Worm (Caenorhabditis elegans) whole organism, young adult: ENCODE results near the gene sma-6.
A peak's percentile ranks its signal among the peaks of the same experiment; 100 is the strongest.

Experiments
- B0261.1 ChIP-seq: sonication (generic microtip); optimal IDR thresholded peaks from 2 replicates; lab custom pipeline; 2016; ENCODE audit warnings: mild to moderate bottlenecking, missing genetic modification characterization, moderate library complexity, missing compliant biosample characterization
- B0336.3 ChIP-seq: fragments of 200-800 bp; sonication (Bioruptor generic); IDR thresholded peaks from 2 replicates; pipeline ENCODE4 v1.3.6; 2022; ENCODE audit warnings: missing genetic modification characterization, missing compliant biosample characterization
- C06A6.2 ChIP-seq: fragments of 200-800 bp; sonication (Bioruptor generic); conservative IDR thresholded peaks from 2 replicates; pipeline ENCODE4 v1.3.6; 2022; ENCODE audit warnings: missing genetic modification characterization, missing compliant biosample characterization
- C17E4.6 ChIP-seq: fragments of 200-800 bp; sonication (Bioruptor generic); IDR thresholded peaks from 2 replicates; pipeline ENCODE4 v1.3.6; 2022; ENCODE audit warnings: missing genetic modification reagents, missing genetic modification characterization, missing compliant biosample characterization
- F22D6.2 ChIP-seq: sonication (generic microtip); optimal IDR thresholded peaks from 2 replicates; lab custom pipeline; 2016; ENCODE audit warnings: mild to moderate bottlenecking, missing genetic modification characterization, missing compliant biosample characterization
- F23B12.7 ChIP-seq: sonication (generic microtip); optimal IDR thresholded peaks from 2 replicates; lab custom pipeline; 2017; ENCODE audit warnings: missing genetic modification characterization, mild to moderate bottlenecking, missing compliant biosample characterization, antibody characterized with exemption, moderate library complexity; ENCODE audit not compliant: insufficient read depth
- F33H1.4 ChIP-seq: fragments of 200-800 bp; sonication (Bioruptor generic); IDR thresholded peaks from 2 replicates; pipeline ENCODE4 v1.3.6; 2022; ENCODE audit warnings: missing genetic modification reagents, missing genetic modification characterization, missing compliant biosample characterization
- F55B11.4 ChIP-seq: sonication (generic microtip); optimal IDR thresholded peaks from 2 replicates; lab custom pipeline; 2016; ENCODE audit warnings: missing compliant biosample characterization, missing genetic modification characterization, borderline replicate concordance; ENCODE audit not compliant: insufficient read depth
- K12H6.12 ChIP-seq: fragments of 200-800 bp; sonication (Bioruptor generic); optimal IDR thresholded peaks from 2 replicates; lab custom pipeline; 2018; ENCODE audit warnings: mild to moderate bottlenecking, missing genetic modification characterization, missing compliant biosample characterization
- T07F8.4 ChIP-seq: sonication (generic microtip); optimal IDR thresholded peaks from 2 replicates; lab custom pipeline; 2016; ENCODE audit warnings: mild to moderate bottlenecking, missing genetic modification characterization, moderate library complexity, missing compliant biosample characterization
- Y53F4B.3 ChIP-seq: fragments of 200-800 bp; sonication (Bioruptor generic); IDR thresholded peaks from 2 replicates; pipeline ENCODE4 v1.3.6; 2022; ENCODE audit warnings: missing genetic modification reagents, missing genetic modification characterization, missing compliant biosample characterization
- Y53G8AR.9 ChIP-seq: fragments of 200-800 bp; sonication (Bioruptor generic); conservative IDR thresholded peaks from 2 replicates; pipeline ENCODE4 v1.3.6; 2022; ENCODE audit warnings: missing genetic modification reagents, missing genetic modification characterization, missing compliant biosample characterization
- Y79H2A.3 ChIP-seq: fragments of 200-800 bp; sonication (Bioruptor generic); conservative IDR thresholded peaks from 2 replicates; pipeline ENCODE4 v1.3.6; 2022; ENCODE audit warnings: missing genetic modification reagents, missing genetic modification characterization, missing compliant biosample characterization
- ZK185.1 ChIP-seq: sonication (generic microtip); optimal IDR thresholded peaks from 2 replicates; lab custom pipeline; 2016; ENCODE audit warnings: mild to moderate bottlenecking, missing genetic modification characterization, missing compliant biosample characterization; ENCODE audit not compliant: poor library complexity, severe bottlenecking
- akir-1 ChIP-seq: fragments of 200-800 bp; sonication (Bioruptor generic); optimal IDR thresholded peaks from 2 replicates; lab custom pipeline; 2018; ENCODE audit warnings: mild to moderate bottlenecking, missing genetic modification characterization, moderate library complexity, missing compliant biosample characterization
- aptf-3 ChIP-seq: fragments of 200-800 bp; sonication (Bioruptor generic); IDR thresholded peaks from 2 replicates; pipeline ENCODE4 v1.3.6; 2022; ENCODE audit warnings: missing genetic modification characterization, missing compliant biosample characterization
- attf-5 ChIP-seq: fragments of 200-800 bp; sonication (Bioruptor generic); optimal IDR thresholded peaks from 2 replicates; lab custom pipeline; 2018; ENCODE audit warnings: mild to moderate bottlenecking, missing genetic modification characterization, missing compliant biosample characterization
- bed-1 ChIP-seq: fragments of 200-800 bp; sonication (Bioruptor generic); IDR thresholded peaks from 2 replicates; pipeline ENCODE4 v1.3.6; 2022; ENCODE audit warnings: missing genetic modification reagents, missing genetic modification characterization, missing compliant biosample characterization
- bed-2 ChIP-seq: fragments of 200-800 bp; sonication (Bioruptor generic); IDR thresholded peaks from 2 replicates; pipeline ENCODE4 v1.3.6; 2022; ENCODE audit warnings: missing genetic modification reagents, missing genetic modification characterization, missing compliant biosample characterization
- cebp-1 ChIP-seq, 2 experiments: fragments of 200-800 bp in 1 of 2; sonication (Bioruptor generic) in 1 of 2; sonication (generic microtip) in 1 of 2; IDR thresholded peaks in 1 of 2; optimal IDR thresholded peaks in 1 of 2; 2 replicates each; pipeline versions ENCODE4 v1.3.6 to Lab custom; 2017 to 2022; ENCODE audit warnings: missing compliant biosample characterization in 2 of 2, missing genetic modification characterization in 2 of 2, mild to moderate bottlenecking in 1 of 2, missing genetic modification reagents in 1 of 2, moderate library complexity in 1 of 2
- ceh-58 ChIP-seq: fragments of 200-800 bp; sonication (Bioruptor generic); IDR thresholded peaks from 2 replicates; pipeline ENCODE4 v1.3.6; 2022; ENCODE audit warnings: missing genetic modification characterization, missing compliant biosample characterization
- ceh-79 ChIP-seq: sonication (generic microtip); optimal IDR thresholded peaks from 2 replicates; lab custom pipeline; 2017; ENCODE audit warnings: mild to moderate bottlenecking, missing genetic modification characterization, missing compliant biosample characterization
- ceh-91 ChIP-seq: fragments of 200-800 bp; sonication (Bioruptor generic); IDR thresholded peaks from 2 replicates; pipeline ENCODE4 v1.3.6; 2022; ENCODE audit warnings: missing genetic modification reagents, missing genetic modification characterization, missing compliant biosample characterization
- egrh-3 ChIP-seq: fragments of 200-800 bp; sonication (Bioruptor generic); IDR thresholded peaks from 2 replicates; pipeline ENCODE4 v1.3.6; 2022; ENCODE audit warnings: missing genetic modification reagents, missing genetic modification characterization, missing compliant biosample characterization
- ekl-4 ChIP-seq: fragments of 200-800 bp; sonication (Bioruptor generic); IDR thresholded peaks from 2 replicates; pipeline ENCODE4 v1.3.6; 2022; ENCODE audit warnings: missing genetic modification reagents, missing genetic modification characterization, missing compliant biosample characterization
- hmg-1.2 ChIP-seq: fragments of 200-800 bp; sonication (Bioruptor generic); IDR thresholded peaks from 2 replicates; pipeline ENCODE4 v1.3.6; 2022; ENCODE audit warnings: missing genetic modification reagents, missing genetic modification characterization, missing compliant biosample characterization
- hrde-1 ChIP-seq: sonication (generic microtip); optimal IDR thresholded peaks from 2 replicates; lab custom pipeline; 2016; ENCODE audit warnings: missing genetic modification characterization, mild to moderate bottlenecking, missing compliant biosample characterization, moderate library complexity, missing genotype, missing genetic modification reagents, borderline replicate concordance
- lin-40 ChIP-seq: sonication (generic microtip); optimal IDR thresholded peaks from 2 replicates; lab custom pipeline; 2016; ENCODE audit warnings: missing genetic modification characterization, mild to moderate bottlenecking, missing compliant biosample characterization, missing genotype, missing genetic modification reagents
- lin-54 ChIP-seq: fragments of 200-800 bp; sonication (Bioruptor generic); optimal IDR thresholded peaks from 2 replicates; lab custom pipeline; 2018; ENCODE audit warnings: mild to moderate bottlenecking, missing genetic modification characterization, missing compliant biosample characterization
- lsy-27 ChIP-seq: sonication (generic microtip); optimal IDR thresholded peaks from 2 replicates; lab custom pipeline; 2017; ENCODE audit warnings: missing genetic modification characterization, mild to moderate bottlenecking, missing compliant biosample characterization, antibody characterized with exemption, missing genotype, borderline replicate concordance; ENCODE audit not compliant: insufficient read depth
- madf-3 ChIP-seq: fragments of 200-800 bp; sonication (Bioruptor generic); IDR thresholded peaks from 2 replicates; pipeline ENCODE4 v1.3.6; 2022; ENCODE audit warnings: missing genetic modification reagents, missing genetic modification characterization, missing compliant biosample characterization
- madf-6 ChIP-seq: fragments of 200-800 bp; sonication (Bioruptor generic); IDR thresholded peaks from 2 replicates; pipeline ENCODE4 v1.3.6; 2022; ENCODE audit warnings: missing genetic modification reagents, missing genetic modification characterization, missing compliant biosample characterization
- mcd-1 ChIP-seq: fragments of 200-800 bp; sonication (Bioruptor generic); IDR thresholded peaks from 2 replicates; pipeline ENCODE4 v1.3.6; 2022; ENCODE audit warnings: missing genetic modification reagents, missing genetic modification characterization, missing compliant biosample characterization
- nfyb-1 ChIP-seq: fragments of 200-800 bp; sonication (Bioruptor generic); IDR thresholded peaks from 2 replicates; pipeline ENCODE4 v1.3.6; 2022; ENCODE audit warnings: missing genetic modification reagents, missing genetic modification characterization, missing compliant biosample characterization
- nhr-179 ChIP-seq: sonication (generic microtip); optimal IDR thresholded peaks from 2 replicates; lab custom pipeline; 2016; ENCODE audit warnings: mild to moderate bottlenecking, missing genetic modification characterization, missing compliant biosample characterization
- nhr-80 ChIP-seq: sonication (generic microtip); optimal IDR thresholded peaks from 2 replicates; lab custom pipeline; 2016; ENCODE audit warnings: missing genetic modification characterization, missing compliant biosample characterization
- nhr-90 ChIP-seq: sonication (generic microtip); optimal IDR thresholded peaks from 2 replicates; lab custom pipeline; 2016; ENCODE audit warnings: missing genotype, mild to moderate bottlenecking, missing genetic modification characterization, missing compliant biosample characterization
- sea-2 ChIP-seq: fragments of 200-800 bp; sonication (Bioruptor generic); IDR thresholded peaks from 2 replicates; pipeline ENCODE4 v1.3.6; 2022; ENCODE audit warnings: missing genetic modification characterization, missing compliant biosample characterization
- snpc-3.4 ChIP-seq: sonication (generic microtip); optimal IDR thresholded peaks from 2 replicates; lab custom pipeline; 2017; ENCODE audit warnings: missing genetic modification characterization, mild to moderate bottlenecking, missing compliant biosample characterization, antibody characterized with exemption, moderate library complexity, missing genotype, missing genetic modification reagents
- unc-62 ChIP-seq: fragments of 150-350 bp; optimal IDR thresholded peaks from 2 replicates; lab custom pipeline; 2014; ENCODE audit warnings: missing biosample characterization, missing genetic modification reagents, missing genetic modification characterization
- xnd-1 ChIP-seq: sonication (generic microtip); optimal IDR thresholded peaks from 2 replicates; lab custom pipeline; 2016; ENCODE audit warnings: missing genotype, missing genetic modification reagents, missing genetic modification characterization, missing compliant biosample characterization
- zim-3 ChIP-seq: sonication (generic microtip); optimal IDR thresholded peaks from 2 replicates; lab custom pipeline; 2017; ENCODE audit warnings: mild to moderate bottlenecking, missing genetic modification characterization, moderate library complexity, missing compliant biosample characterization
- ztf-26 ChIP-seq: sonication (generic microtip); optimal IDR thresholded peaks from 2 replicates; lab custom pipeline; 2017; ENCODE audit warnings: missing genetic modification characterization, missing compliant biosample characterization

Gene sma-6

ce11 chrII:6370110-6370509, 45.8 kb downstream of the sma-6 start (continued):
- no peak for TF ChIP-seq ceh-79 (tag; lab: Kevin White, UChicago)
- no peak for TF ChIP-seq lsy-27
- peak; percentile 73 for TF ChIP-seq snpc-3.4
- TF ChIP-seq ZK185.1 (tag; lab: Kevin White, UChicago) = peak; percentile 74
- TF ChIP-seq nhr-179 (tag; lab: Kevin White, UChicago) = no peak
- TF ChIP-seq F23B12.7 (tag; lab: Kevin White, UChicago) = peak; percentile 95
- TF ChIP-seq ceh-91 = peak; percentile 48; the same call in 1 of the 2 replicates
- TF ChIP-seq lin-40 (tag; lab: Kevin White, UChicago) = peak; percentile 72
- TF ChIP-seq C06A6.2 (GFP tag; lab: Robert Waterston, UW) = 0 out of 2 replicates have a peak, but pooled peaks have one; percentile 18
- no peak for TF ChIP-seq Y53F4B.3 (GFP tag; lab: Robert Waterston, UW)
- TF ChIP-seq lin-54 (GFP tag; lab: Kevin White, UChicago) = peak; percentile 72
- TF ChIP-seq, all 124 proteins: peak for 56

ce11 chrII:6371003-6371402, 46.7 kb downstream of the sma-6 start, which contains the start of gene lin-23:
Gene lin-23 (plus strand): TSS chrII:6371303.
- TF ChIP-seq B0261.1 (tag; lab: Kevin White, UChicago) (no peak), nfyb-1 (GFP tag; lab: Robert Waterston, UW) (no peak), hmg-1.2 (no peak), F33H1.4 (GFP tag; lab: Robert Waterston, UW) (no peak), T07F8.4 (no peak), ztf-26 (tag; lab: Kevin White, UChicago) (no peak), K12H6.12 (tag; lab: Kevin White, UChicago) (no peak), F23B12.7 (tag; lab: Kevin White, UChicago) (no peak), F22D6.2 (tag; lab: Kevin White, UChicago) (no peak), akir-1 (no peak), xnd-1 (tag; lab: Kevin White, UChicago) (no peak), bed-1 (GFP tag; lab: Robert Waterston, UW) (no peak), zim-3 (tag; lab: Kevin White, UChicago) (no peak)

- TF ChIP-seq Y53G8AR.9 (GFP tag; lab: Robert Waterston, UW) (no peak), ceh-58 (GFP tag; lab: Robert Waterston, UW) (0 out of 2 replicates have a peak, but pooled peaks have one; percentile 60), Y79H2A.3 (GFP tag; lab: Robert Waterston, UW) (no peak), mcd-1 (GFP tag; lab: Robert Waterston, UW) (peak; percentile 40; the same call in 1 of the 2 replicates), egrh-3 (GFP tag; lab: Robert Waterston, UW) (peak; percentile 37; the same call in 1 of the 2 replicates)
- TF ChIP-seq, all 124 proteins: peak for 3
Measured at ce11 chrII:6373361-6373760, 49.1 kb downstream of the sma-6 start.

ce11 chrII:6374646-6375045, 50.4 kb downstream of the sma-6 start:
- TF ChIP-seq Y53G8AR.9 (GFP tag; lab: Robert Waterston, UW) = 0 out of 2 replicates have a peak, but pooled peaks have one; percentile 9
- no peak for TF ChIP-seq C17E4.6
- TF ChIP-seq nhr-90 (tag; lab: Kevin White, UChicago) = no peak
- no peak for TF ChIP-seq madf-3 (GFP tag; lab: Robert Waterston, UW)
- no peak for TF ChIP-seq F55B11.4 (tag; lab: Kevin White, UChicago)
- TF ChIP-seq unc-62 (GFP tag; lab: Kevin White, UChicago) = peak; percentile 64
- no peak for TF ChIP-seq T07F8.4
- 0 out of 2 replicates have a peak, but pooled peaks have one; percentile 6 for TF ChIP-seq ekl-4
- TF ChIP-seq aptf-3 (GFP tag; lab: Robert Waterston, UW) = no peak
- peak; percentile 81 for TF ChIP-seq nhr-80 (tag; lab: Kevin White, UChicago)
- no peak for TF ChIP-seq sea-2 (GFP tag; lab: Robert Waterston, UW)
- TF ChIP-seq B0336.3 = peak; percentile 67
- no peak for TF ChIP-seq bed-2
- no peak; the same call in 1 of the 2 replicates for TF ChIP-seq cebp-1 (GFP tag; IDR thresholded peaks at IDR 0.05; lab: Robert Waterston, UW)
- TF ChIP-seq cebp-1 (tag; optimal IDR thresholded peaks at IDR 0.05; lab: Kevin White, UChicago) = peak; percentile 83
- TF ChIP-seq attf-5 (GFP tag; lab: Kevin White, UChicago) = peak; percentile 27
- TF ChIP-seq hrde-1 (tag; lab: Kevin White, UChicago) = peak; percentile 11
- TF ChIP-seq madf-6 (GFP tag; lab: Robert Waterston, UW) = peak; percentile 44; the same call in 1 of the 2 replicates
- no peak for TF ChIP-seq lin-40 (tag; lab: Kevin White, UChicago)
